Worm (Caenorhabditis elegans) whole organism, midembryonic: Measurements from ENCODE around the gene irg-5.

ENCODE experiments used
- T22C8.4 ChIP-seq: fragments of 200-800 bp; sonication (Bioruptor generic); IDR thresholded peaks from 2 replicates; pipeline ENCODE4 v1.3.6; 2022; ENCODE audit warnings: missing genetic modification characterization, missing compliant biosample characterization
- cog-1 ChIP-seq: sonication (generic microtip); optimal IDR thresholded peaks from 2 replicates; lab custom pipeline; 2016; ENCODE audit warnings: missing genetic modification characterization, missing compliant biosample characterization
- flt-1 ChIP-seq: fragments of 200-800 bp; sonication (Bioruptor generic); IDR thresholded peaks from 2 replicates; pipeline ENCODE4 v1.3.6; 2022; ENCODE audit warnings: missing genetic modification characterization, missing compliant biosample characterization
- klf-2 ChIP-seq: fragments of 200-800 bp; sonication (Bioruptor generic); conservative IDR thresholded peaks from 2 replicates; pipeline ENCODE4 v1.3.6; 2022; ENCODE audit warnings: missing genetic modification reagents, missing genetic modification characterization, missing compliant biosample characterization
- med-1 ChIP-seq: sonication (generic microtip); optimal IDR thresholded peaks from 2 replicates; lab custom pipeline; 2017; ENCODE audit warnings: missing genetic modification characterization, mild to moderate bottlenecking, missing compliant biosample characterization, antibody characterized with exemption, missing genetic modification reagents; ENCODE audit not compliant: insufficient read depth
- ref-1 ChIP-seq: fragments of 200-800 bp; sonication (Bioruptor generic); conservative IDR thresholded peaks from 2 replicates; pipeline ENCODE4 v1.3.6; 2022; ENCODE audit warnings: missing genetic modification reagents, missing genetic modification characterization, missing compliant biosample characterization
- tab-1 ChIP-seq: fragments of 200-800 bp; sonication (Bioruptor generic); IDR thresholded peaks from 2 replicates; pipeline ENCODE4 v1.3.6; 2022; ENCODE audit warnings: missing genetic modification characterization, missing compliant biosample characterization
- ztf-23 ChIP-seq: fragments of 200-800 bp; sonication (Bioruptor generic); IDR thresholded peaks from 2 replicates; pipeline ENCODE4 v1.3.6; 2022; ENCODE audit warnings: missing genetic modification reagents, missing genetic modification characterization, missing compliant biosample characterization
- ztf-29 ChIP-seq: fragments of 200-800 bp; sonication (Bioruptor generic); IDR thresholded peaks from 2 replicates; pipeline ENCODE4 v1.3.6; 2022; ENCODE audit warnings: missing genetic modification reagents, missing genetic modification characterization, missing compliant biosample characterization

irg-5 gene

ce11 chrV:13768388-13768787 lies 30.1 kb upstream of the irg-5 start, which contains the start of gene F20G2.3:
Gene F20G2.3 (minus strand): TSS chrV:13768488.
- TF ChIP-seq ref-1 (no peak), klf-2 (GFP tag; lab: Robert Waterston, UW) (no peak), flt-1 (GFP tag; lab: Robert Waterston, UW) (no peak), med-1 (GFP tag; lab: Kevin White, UChicago) (no peak)

ce11 chrV:13763723-13764122 lies 25.4 kb upstream of the irg-5 start:
- no peak for TF ChIP-seq ztf-23
- no peak for TF ChIP-seq cog-1
- TF ChIP-seq ztf-29: no peak
- TF ChIP-seq tab-1: no peak
- TF ChIP-seq flt-1 (GFP tag; lab: Robert Waterston, UW): no peak
- TF ChIP-seq med-1 (GFP tag; lab: Kevin White, UChicago): no peak
- no peak for TF ChIP-seq ref-1
- no peak for TF ChIP-seq T22C8.4 (GFP tag; lab: Robert Waterston, UW)
- TF ChIP-seq klf-2 (GFP tag; lab: Robert Waterston, UW): no peak

- TF ChIP-seq ztf-29 (no peak), med-1 (GFP tag; lab: Kevin White, UChicago) (no peak), klf-2 (GFP tag; lab: Robert Waterston, UW) (no peak), tab-1 (no peak), ref-1 (no peak)
Measured at ce11 chrV:13762426-13763127, 24.3 kb upstream of the irg-5 start, which contains the start of gene F20G2.6. Gene F20G2.6 (plus strand): TSS chrV:13763077.

ce11 chrV:13757349-13757748 lies 19.1 kb upstream of the irg-5 start:
- TF ChIP-seq flt-1 (GFP tag; lab: Robert Waterston, UW): no peak

ce11 chrV:13756359-13757091 lies 18.3 kb upstream of the irg-5 start, which contains the start of gene F20G2.2:
Gene F20G2.2 (minus strand): TSS chrV:13756409.
- TF ChIP-seq cog-1 (no peak), tab-1 (no peak), ref-1 (no peak), T22C8.4 (GFP tag; lab: Robert Waterston, UW) (no peak)

- TF ChIP-seq T22C8.4 (GFP tag; lab: Robert Waterston, UW) (no peak), klf-2 (GFP tag; lab: Robert Waterston, UW) (no peak), ztf-29 (no peak), ztf-23 (no peak), cog-1 (no peak), tab-1 (no peak), med-1 (GFP tag; lab: Kevin White, UChicago) (no peak), ref-1 (no peak), flt-1 (GFP tag; lab: Robert Waterston, UW) (no peak)
Measured at ce11 chrV:13753481-13753880, 15.2 kb upstream of the irg-5 start, which contains the start of gene F20G2.1. Gene F20G2.1 (minus strand): TSS chrV:13753581.

ce11 chrV:13751811-13752210 lies 13.5 kb upstream of the irg-5 start, which contains the start of gene cld-9:
Gene cld-9 (minus strand): TSS chrV:13751891.
- TF ChIP-seq ref-1: no peak
- no peak for TF ChIP-seq T22C8.4 (GFP tag; lab: Robert Waterston, UW)
- TF ChIP-seq cog-1: no peak
- TF ChIP-seq ztf-23: no peak
- no peak for TF ChIP-seq med-1 (GFP tag; lab: Kevin White, UChicago)
- TF ChIP-seq tab-1: no peak
- TF ChIP-seq flt-1 (GFP tag; lab: Robert Waterston, UW): no peak
- no peak for TF ChIP-seq ztf-29
- no peak for TF ChIP-seq klf-2 (GFP tag; lab: Robert Waterston, UW)

ce11 chrV:13748658-13749057 lies 10.4 kb upstream of the irg-5 start, which contains the start of gene F35E12.10:
Gene F35E12.10 (minus strand): TSS chrV:13748758.
- no peak for TF ChIP-seq med-1 (GFP tag; lab: Kevin White, UChicago)
- no peak for TF ChIP-seq T22C8.4 (GFP tag; lab: Robert Waterston, UW)
- TF ChIP-seq ref-1: no peak
- TF ChIP-seq klf-2 (GFP tag; lab: Robert Waterston, UW): no peak
- no peak for TF ChIP-seq cog-1
- TF ChIP-seq ztf-23: no peak
- no peak for TF ChIP-seq ztf-29
- TF ChIP-seq tab-1: no peak
- TF ChIP-seq flt-1 (GFP tag; lab: Robert Waterston, UW): no peak

- TF ChIP-seq T22C8.4 (GFP tag; lab: Robert Waterston, UW) (no peak), cog-1 (no peak), ztf-23 (no peak), klf-2 (GFP tag; lab: Robert Waterston, UW) (no peak), ztf-29 (no peak)
Measured at ce11 chrV:13744901-13745300, 6.6 kb upstream of the irg-5 start, which contains the start of gene F35E12.9. Gene F35E12.9 (minus strand): TSS chrV:13745127.

- TF ChIP-seq flt-1 (GFP tag; lab: Robert Waterston, UW): no peak
- TF ChIP-seq ref-1: no peak
- TF ChIP-seq cog-1: no peak
- TF ChIP-seq klf-2 (GFP tag; lab: Robert Waterston, UW): no peak
- no peak for TF ChIP-seq tab-1
- TF ChIP-seq med-1 (GFP tag; lab: Kevin White, UChicago): no peak
- no peak for TF ChIP-seq ztf-29
- no peak for TF ChIP-seq ztf-23
- TF ChIP-seq T22C8.4 (GFP tag; lab: Robert Waterston, UW): no peak
Measured at ce11 chrV:13739901-13740300, 1.6 kb upstream of the irg-5 start.
